Worm (Caenorhabditis elegans): ENCODE results near the gene K07H8.7.

Gene K07H8.7

ce11 chrIV:8252856-8253255 lies 6.9 kb downstream of the K07H8.7 start (continued):
- peak; percentile 78 for TF ChIP-seq nhr-41 (GFP tag; IDR thresholded peaks at IDR 0.05)
- TF ChIP-seq lsy-2 (tag; optimal IDR thresholded peaks at IDR 0.05) = peak in 1 of 2 experiments; percentile 67
- TF ChIP-seq nhr-48 (tag; optimal IDR thresholded peaks at IDR 0.05) = peak; percentile 70
- no peak for TF ChIP-seq ZK546.5 (tag; optimal IDR thresholded peaks at IDR 0.05)
- TF ChIP-seq nhr-28 (tag; optimal IDR thresholded peaks at IDR 0.05) = peak; percentile 24
- no peak for TF ChIP-seq unc-39 (tag; optimal IDR thresholded peaks at IDR 0.05)
- TF ChIP-seq aly-2 (tag; optimal IDR thresholded peaks at IDR 0.05) = no peak
- TF ChIP-seq ces-1 (GFP tag; optimal IDR thresholded peaks at IDR 0.05) = no peak
- peak; percentile 25 for TF ChIP-seq zip-2 (tag; optimal IDR thresholded peaks at IDR 0.05)
- TF ChIP-seq unc-130 (GFP tag; optimal IDR thresholded peaks at IDR 0.05) = peak; percentile 80
- peak; percentile 92 for TF ChIP-seq arid-1 (GFP tag; conservative IDR thresholded peaks at IDR 0.05)
- peak; percentile 84 for TF ChIP-seq php-3 (GFP tag; IDR thresholded peaks at IDR 0.05)
- peak; percentile 83 for TF ChIP-seq tra-1 (GFP tag; IDR thresholded peaks at IDR 0.05)
- TF ChIP-seq D1046.2 (GFP tag; IDR thresholded peaks at IDR 0.05) = peak; percentile 83; the same call in 1 of the 2 replicates
- peak; percentile 63 for TF ChIP-seq gei-8 (GFP tag; optimal IDR thresholded peaks at IDR 0.05)
- TF ChIP-seq nhr-11 (tag; optimal IDR thresholded peaks at IDR 0.05) = no peak
- peak; percentile 66 for TF ChIP-seq hlh-11 (tag; optimal IDR thresholded peaks at IDR 0.05)
- no peak for TF ChIP-seq zag-1 (tag; optimal IDR thresholded peaks at IDR 0.05)
- TF ChIP-seq dmd-6 (GFP tag; IDR thresholded peaks at IDR 0.05) = peak; percentile 78
- TF ChIP-seq spr-1 (tag; optimal IDR thresholded peaks at IDR 0.05) = peak; percentile 68
- TF ChIP-seq madf-5 (GFP tag; IDR thresholded peaks at IDR 0.05) = peak; percentile 77 to 81; a peak in 2 of 4 replicates
- TF ChIP-seq ama-1 (optimal IDR thresholded peaks at IDR 0.05) = no peak
- TF ChIP-seq nhr-77 (tag; optimal IDR thresholded peaks at IDR 0.05) = peak; percentile 6
- no peak for TF ChIP-seq fkh-10 (GFP tag; optimal IDR thresholded peaks at IDR 0.05)
- peak; percentile 81; the same call in 1 of the 2 replicates for TF ChIP-seq ceh-20 (GFP tag; IDR thresholded peaks at IDR 0.05)
- TF ChIP-seq attf-4 (tag; optimal IDR thresholded peaks at IDR 0.05) = no peak
- no peak for TF ChIP-seq nhr-76 (tag; optimal IDR thresholded peaks at IDR 0.05)
- TF ChIP-seq sdz-12 (GFP tag; optimal IDR thresholded peaks at IDR 0.05) = peak; percentile 83
- peak; percentile 73 for TF ChIP-seq dve-1 (tag; optimal IDR thresholded peaks at IDR 0.05; ENCODE audit: insufficient read depth)
- TF ChIP-seq Y5F2A.4 (GFP tag; optimal IDR thresholded peaks at IDR 0.05) = peak; percentile 82
- 0 out of 2 replicates have a peak, but pooled peaks have one; percentile 54 for TF ChIP-seq saeg-2 (GFP tag; IDR thresholded peaks at IDR 0.05)
- TF ChIP-seq snpc-1.2 (GFP tag; IDR thresholded peaks at IDR 0.05) = peak; percentile 93; the same call in 1 of the 2 replicates
- peak; percentile 37 to 90 for TF ChIP-seq daf-16 (GFP tag; optimal IDR thresholded peaks at IDR 0.05)
- peak; percentile 76 for TF ChIP-seq daf-16 (tag; optimal IDR thresholded peaks at IDR 0.05)
- peak; percentile 56 for TF ChIP-seq F10B5.3 (tag; optimal IDR thresholded peaks at IDR 0.05)
- TF ChIP-seq daf-19 (GFP tag; conservative IDR thresholded peaks at IDR 0.05) = peak; percentile 93
- TF ChIP-seq dmd-9 (GFP tag; IDR thresholded peaks at IDR 0.05) = 0 out of 2 replicates have a peak, but pooled peaks have one; percentile 49
- peak; percentile 72 for TF ChIP-seq rbr-2 (tag; optimal IDR thresholded peaks at IDR 0.05)
- TF ChIP-seq mdl-1 (tag; optimal IDR thresholded peaks at IDR 0.05) = peak; percentile 1 to 71
- peak; percentile 60; the same call in 1 of the 2 replicates for TF ChIP-seq madf-9 (GFP tag; conservative IDR thresholded peaks at IDR 0.05)
- peak; percentile 58 for TF ChIP-seq spr-3 (GFP tag; optimal IDR thresholded peaks at IDR 0.05)
- no peak for TF ChIP-seq unc-62 (GFP tag; optimal IDR thresholded peaks at IDR 0.05 in 1 of 2)
- TF ChIP-seq unc-62 (tag; optimal IDR thresholded peaks at IDR 0.05) = no peak
- TF ChIP-seq aha-1 (tag) = peak; percentile 95
- peak; percentile 84 for TF ChIP-seq mep-1 (tag; optimal IDR thresholded peaks at IDR 0.05)
- no peak for TF ChIP-seq ztf-11 (tag; optimal IDR thresholded peaks at IDR 0.05)
- TF ChIP-seq mxl-3 (GFP tag; optimal IDR thresholded peaks at IDR 0.05) = peak; percentile 64
- TF ChIP-seq F37D6.2 (tag; optimal IDR thresholded peaks at IDR 0.05) = peak; percentile 33
- peak; percentile 95 for TF ChIP-seq pha-4 (GFP tag; IDR thresholded peaks at IDR 0.05)
- TF ChIP-seq pha-4 (tag; optimal IDR thresholded peaks at IDR 0.05) = no peak
- no peak for TF ChIP-seq dpl-1 (GFP tag; optimal IDR thresholded peaks at IDR 0.05)
- no peak for TF ChIP-seq fos-1 (tag; optimal IDR thresholded peaks at IDR 0.05)
- TF ChIP-seq ceh-82 (tag; optimal IDR thresholded peaks at IDR 0.05) = no peak

Data from whole organism, L4 larva.